Fruit fly (Drosophila melanogaster) whole organism, embryonic: ENCODE measurements around the gene Eig71Eg.

Experiments used
- Adf1 ChIP-seq: fragments of 200-800 bp; sonication (Bioruptor generic); IDR thresholded peaks from 2 replicates; pipeline ENCODE4 v1.3.6; 2022; ENCODE audit warnings: missing biosample characterization, missing genetic modification characterization
- Awh ChIP-seq: fragments of 200-800 bp; sonication (Bioruptor generic); IDR thresholded peaks from 2 replicates; pipeline ENCODE4, ENCODE4 v1.3.6; 2022; ENCODE audit warnings: missing biosample characterization, missing genetic modification characterization
- CG11085 ChIP-seq: fragments of 200-800 bp; sonication (Bioruptor generic); IDR thresholded peaks from 2 replicates; pipeline ENCODE4 v1.3.6; 2022; ENCODE audit warnings: missing biosample characterization, missing genetic modification characterization
- CG12104 ChIP-seq: fragments of 200-800 bp; sonication (Bioruptor generic); optimal IDR thresholded peaks from 3 replicates; lab custom pipeline; 2016; ENCODE audit warnings: missing biosample characterization, missing genetic modification characterization
- CG12769 ChIP-seq: fragments of 200-800 bp; sonication (Bioruptor generic); optimal IDR thresholded peaks from 2 replicates; lab custom pipeline; 2019; ENCODE audit warnings: missing biosample characterization, mild to moderate bottlenecking, missing genetic modification characterization, moderate library complexity
- CG1603 ChIP-seq: fragments of 200-800 bp; sonication (Bioruptor generic); optimal IDR thresholded peaks from 2 replicates; lab custom pipeline; 2019; ENCODE audit warnings: missing biosample characterization, mild to moderate bottlenecking, missing genetic modification characterization, moderate library complexity
- CG16779 ChIP-seq: fragments of 200-800 bp; sonication (Bioruptor generic); IDR thresholded peaks from 2 replicates; pipeline ENCODE4 v1.3.6; 2022; ENCODE audit warnings: missing biosample characterization, missing genetic modification characterization
- CG1792 ChIP-seq: fragments of 200-800 bp; sonication (Bioruptor generic); optimal IDR thresholded peaks from 2 replicates; lab custom pipeline; 2016; ENCODE audit warnings: missing biosample characterization, missing genetic modification characterization
- CG18599 ChIP-seq: fragments of 200-800 bp; sonication (Bioruptor generic); optimal IDR thresholded peaks from 3 replicates; lab custom pipeline; 2017; ENCODE audit warnings: missing biosample characterization, missing genetic modification characterization, mild to moderate bottlenecking, moderate library complexity, missing genetic modification reagents
- CG2129 ChIP-seq: fragments of 200-800 bp; sonication (Bioruptor generic); IDR thresholded peaks from 2 replicates; pipeline ENCODE4 v1.3.6; 2022; ENCODE audit warnings: missing biosample characterization, missing genetic modification characterization; ENCODE audit not compliant: partially characterized antibody
- CG2202 ChIP-seq: fragments of 200-800 bp; sonication (Bioruptor generic); optimal IDR thresholded peaks from 2 replicates; lab custom pipeline; 2018; ENCODE audit warnings: missing biosample characterization, mild to moderate bottlenecking, missing genetic modification characterization
- CG30431 ChIP-seq: fragments of 200-800 bp; sonication (Bioruptor generic); optimal IDR thresholded peaks from 2 replicates; lab custom pipeline; 2017; ENCODE audit warnings: missing biosample characterization, missing genetic modification characterization
- CG6254 ChIP-seq: fragments of 200-800 bp; sonication (Bioruptor generic); optimal IDR thresholded peaks from 3 replicates; lab custom pipeline; 2017; ENCODE audit warnings: mild to moderate bottlenecking, missing biosample characterization, missing genetic modification reagents, missing genetic modification characterization
- CG6765 ChIP-seq: fragments of 200-800 bp; sonication (Bioruptor generic); optimal IDR thresholded peaks from 3 replicates; lab custom pipeline; 2017; ENCODE audit warnings: missing biosample characterization, mild to moderate bottlenecking, missing genetic modification characterization
- CG7745 ChIP-seq: fragments of 200-800 bp; sonication (Bioruptor generic); optimal IDR thresholded peaks from 2 replicates; lab custom pipeline; 2018; ENCODE audit warnings: missing biosample characterization, mild to moderate bottlenecking, missing genetic modification characterization, moderate library complexity
- Chrac-16 ChIP-seq: fragments of 200-800 bp; sonication (Bioruptor generic); optimal IDR thresholded peaks from 3 replicates; lab custom pipeline; 2016; ENCODE audit warnings: missing biosample characterization, missing genetic modification characterization
- CrebB ChIP-seq: fragments of 200-800 bp; sonication (Bioruptor generic); optimal IDR thresholded peaks from 3 replicates; lab custom pipeline; 2018; ENCODE audit warnings: missing biosample characterization, mild to moderate bottlenecking, missing genetic modification characterization
- Eip74EF ChIP-seq, 2 experiments: fragments of 200-800 bp in 1 of 2; fragments of >200 bp in 1 of 2; sonication (Bioruptor generic) in 1 of 2; optimal IDR thresholded peaks; 2 replicates each; lab custom pipeline; 2017 to 2019; ENCODE audit warnings: missing biosample characterization in 2 of 2, missing genetic modification characterization in 2 of 2, mild to moderate bottlenecking in 1 of 2, moderate library complexity in 1 of 2
- GATAe ChIP-seq: fragments of 200-800 bp; sonication (Bioruptor generic); conservative IDR thresholded peaks from 2 replicates; pipeline ENCODE4 v1.3.6; 2022; ENCODE audit warnings: missing biosample characterization, missing genetic modification characterization
- Hsf ChIP-seq: fragments of 200-800 bp; sonication (Bioruptor generic); optimal IDR thresholded peaks from 3 replicates; lab custom pipeline; 2016; ENCODE audit warnings: missing biosample characterization, missing genetic modification characterization
- Lpt ChIP-seq: fragments of >200 bp; optimal IDR thresholded peaks from 2 replicates; lab custom pipeline; 2018; ENCODE audit warnings: missing biosample characterization, missing genetic modification characterization
- Rx ChIP-seq: fragments of 200-800 bp; sonication (Bioruptor generic); IDR thresholded peaks from 2 replicates; pipeline ENCODE4 v1.3.6; 2022; ENCODE audit warnings: missing biosample characterization, missing genetic modification characterization
- aop ChIP-seq: fragments of 200-800 bp; sonication (Bioruptor generic); IDR thresholded peaks from 2 replicates; pipeline ENCODE4 v1.3.6; 2022; ENCODE audit warnings: missing biosample characterization, missing genetic modification characterization
- bcd ChIP-seq: fragments of 200-800 bp; sonication (Bioruptor generic); optimal IDR thresholded peaks from 2 replicates; lab custom pipeline; 2017; ENCODE audit warnings: missing biosample characterization, mild to moderate bottlenecking, missing genetic modification characterization
- cas ChIP-seq: fragments of 200-800 bp; sonication (Bioruptor generic); IDR thresholded peaks from 2 replicates; pipeline ENCODE4 v1.3.6; 2022; ENCODE audit warnings: missing biosample characterization, missing genetic modification characterization
- chm ChIP-seq: fragments of 200-800 bp; sonication (Bioruptor generic); IDR thresholded peaks from 2 replicates; pipeline ENCODE4 v1.3.6; 2022; ENCODE audit warnings: missing biosample characterization, missing genetic modification characterization
- crol ChIP-seq: fragments of 200-800 bp; sonication (Bioruptor generic); IDR thresholded peaks from 2 replicates; pipeline ENCODE4 v1.3.6; 2022; ENCODE audit warnings: missing biosample characterization, missing genetic modification characterization
- disco-r ChIP-seq: fragments of 200-800 bp; sonication (Bioruptor generic); optimal IDR thresholded peaks from 2 replicates; lab custom pipeline; 2016; ENCODE audit warnings: missing biosample characterization, missing genetic modification characterization
- grn ChIP-seq: fragments of 200-800 bp; sonication (Bioruptor generic); optimal IDR thresholded peaks from 3 replicates; lab custom pipeline; 2017; ENCODE audit warnings: missing biosample characterization, missing genetic modification characterization
- hbn ChIP-seq: fragments of 200-800 bp; sonication (Bioruptor generic); IDR thresholded peaks from 2 replicates; pipeline ENCODE4 v1.3.6; 2022; ENCODE audit warnings: missing biosample characterization, missing genetic modification characterization; ENCODE audit not compliant: partially characterized antibody
- jing ChIP-seq: fragments of 200-800 bp; sonication (Bioruptor generic); optimal IDR thresholded peaks from 2 replicates; lab custom pipeline; 2018; ENCODE audit warnings: missing biosample characterization, mild to moderate bottlenecking, missing genetic modification characterization
- ken ChIP-seq: fragments of 200-800 bp; sonication (Bioruptor generic); IDR thresholded peaks from 3 replicates; pipeline ENCODE4 v1.3.6; 2022; ENCODE audit warnings: missing biosample characterization, missing genetic modification characterization
- kni ChIP-seq: fragments of 200-800 bp; sonication (Bioruptor generic); optimal IDR thresholded peaks from 3 replicates; lab custom pipeline; 2017; ENCODE audit warnings: mild to moderate bottlenecking, missing biosample characterization, missing genetic modification reagents, missing genetic modification characterization
- nerfin-2 ChIP-seq: fragments of 200-800 bp; sonication (Bioruptor generic); IDR thresholded peaks from 2 replicates; pipeline ENCODE4 v1.3.6; 2022; ENCODE audit warnings: missing biosample characterization, missing genetic modification characterization; ENCODE audit not compliant: partially characterized antibody
- nmo ChIP-seq: fragments of 200-800 bp; sonication (Bioruptor generic); optimal IDR thresholded peaks from 2 replicates; lab custom pipeline; 2018; ENCODE audit warnings: missing biosample characterization, mild to moderate bottlenecking, missing genetic modification characterization, moderate library complexity
- pan ChIP-seq, 4 experiments: fragments of >200 bp in 3 of 4; fragments of 200-800 bp in 1 of 4; sonication (Bioruptor generic) in 1 of 4; optimal IDR thresholded peaks in 3 of 4; IDR thresholded peaks in 1 of 4; 2 replicates each; pipeline versions ENCODE4 v1.3.6 to Lab custom; 2017 to 2022; ENCODE audit warnings: missing biosample characterization in 2 of 4, missing genetic modification characterization in 2 of 4, mixed read lengths in 1 of 4
- pb ChIP-seq: fragments of 200-800 bp; sonication (Bioruptor generic); optimal IDR thresholded peaks from 3 replicates; lab custom pipeline; 2016; ENCODE audit warnings: missing biosample characterization, missing genetic modification characterization
- prd ChIP-seq, 3 experiments: fragments of >200 bp in 2 of 3; fragments of 200-800 bp in 1 of 3; sonication (Bioruptor generic) in 1 of 3; optimal IDR thresholded peaks in 2 of 3; IDR thresholded peaks in 1 of 3; 2 replicates in 2 of 3; 3 replicates in 1 of 3; pipeline versions ENCODE4 v1.3.6 to Lab custom; 2017 to 2022; ENCODE audit warnings: missing biosample characterization in 1 of 3, missing genetic modification characterization in 1 of 3
- sob ChIP-seq: fragments of 200-800 bp; sonication (Bioruptor generic); IDR thresholded peaks from 2 replicates; pipeline ENCODE4 v1.3.6; 2022; ENCODE audit warnings: missing biosample characterization, missing genetic modification characterization
- stc ChIP-seq: fragments of 200-800 bp; sonication (Bioruptor generic); IDR thresholded peaks from 2 replicates; pipeline ENCODE4 v1.3.6; 2022; ENCODE audit warnings: missing biosample characterization, missing genetic modification characterization
- tll ChIP-seq, 2 experiments: fragments of 200-800 bp in 1 of 2; fragments of >200 bp in 1 of 2; sonication (Bioruptor generic) in 1 of 2; optimal IDR thresholded peaks; 2 replicates each; lab custom pipeline; 2017 to 2019; ENCODE audit warnings: missing biosample characterization in 2 of 2, missing genetic modification characterization in 2 of 2, mild to moderate bottlenecking in 1 of 2, moderate library complexity in 1 of 2
- tna ChIP-seq: fragments of 200-800 bp; sonication (Bioruptor generic); IDR thresholded peaks from 2 replicates; pipeline ENCODE4 v1.3.6; 2022; ENCODE audit warnings: missing biosample characterization, missing genetic modification characterization; ENCODE audit not compliant: partially characterized antibody
- trh ChIP-seq: fragments of 200-800 bp; sonication (Bioruptor generic); optimal IDR thresholded peaks from 2 replicates; lab custom pipeline; 2016; ENCODE audit warnings: missing biosample characterization, missing genetic modification characterization
- twi ChIP-seq: fragments of 200-800 bp; optimal IDR thresholded peaks from 2 replicates; lab custom pipeline; 2019; ENCODE audit warnings: missing biosample characterization, mild to moderate bottlenecking, missing genetic modification characterization, moderate library complexity
- usp ChIP-seq: fragments of >200 bp; optimal IDR thresholded peaks from 2 replicates; lab custom pipeline; 2017; ENCODE audit warnings: missing biosample characterization, missing genetic modification characterization
- vnd ChIP-seq: fragments of 200-800 bp; sonication (Bioruptor generic); IDR thresholded peaks from 3 replicates; pipeline ENCODE4 v1.3.6; 2022; ENCODE audit warnings: missing biosample characterization, missing genetic modification characterization; ENCODE audit not compliant: partially characterized antibody
- vvl ChIP-seq: fragments of 200-800 bp; sonication (Bioruptor generic); IDR thresholded peaks from 2 replicates; pipeline ENCODE4 v1.3.6; 2022; ENCODE audit warnings: missing biosample characterization, missing genetic modification characterization
- zfh2 ChIP-seq: fragments of 200-800 bp; sonication (Bioruptor generic); optimal IDR thresholded peaks from 2 replicates; lab custom pipeline; 2016; ENCODE audit warnings: missing biosample characterization, missing genetic modification characterization

Eig71Eg gene

DNA sequence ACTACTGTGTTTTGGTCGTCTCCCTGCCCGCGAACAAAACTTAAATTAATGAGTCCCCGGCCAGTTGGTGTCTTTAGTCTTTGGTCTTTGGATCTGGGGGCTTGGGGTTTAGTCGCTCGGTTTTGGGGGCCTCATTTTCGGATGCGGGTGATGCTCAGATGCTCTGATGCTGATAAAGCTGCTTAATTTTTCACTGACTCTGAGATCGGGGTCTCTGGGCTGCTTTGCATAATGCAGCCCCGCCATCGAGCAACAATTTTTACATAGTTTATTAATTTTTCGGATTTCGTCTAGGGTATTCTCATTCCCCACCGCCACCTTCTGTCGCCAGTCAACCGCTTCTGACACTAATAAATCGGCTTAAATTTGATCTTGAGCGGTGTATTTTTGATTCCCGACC lies 44.8 kb downstream of the Eig71Eg start (continued):
- TF ChIP-seq jing (no peak), kni (GFP tag; lab: Kevin White, UChicago) (peak; percentile 18), tna (GFP tag; lab: Robert Waterston, UW) (no peak), vvl (GFP tag; lab: Robert Waterston, UW) (peak; percentile 66), CG30431 (no peak), pan (optimal IDR thresholded peaks at IDR 0.05; lab: Kevin White, UChicago) (no peak), pan (GFP tag; optimal IDR thresholded peaks at IDR 0.05 in 1 of 2, IDR thresholded peaks at IDR 0.05 in 1 of 2) (no peak), CG6254 (GFP tag; lab: Kevin White, UChicago) (no peak), ken (GFP tag; lab: Robert Waterston, UW) (no peak), CG7745 (tag; lab: Kevin White, UChicago) (peak; percentile 86), nerfin-2 (GFP tag; lab: Robert Waterston, UW) (no peak), CG2202 (tag; lab: Kevin White, UChicago) (no peak), usp (GFP tag; lab: Kevin White, UChicago) (no peak), crol (GFP tag; lab: Robert Waterston, UW) (peak; percentile 28; the same call in 1 of the 2 replicates), Awh (GFP tag; lab: Robert Waterston, UW) (peak; percentile 60; the same call in 1 of the 2 replicates), grn (GFP tag; lab: Kevin White, UChicago) (no peak), trh (GFP tag; lab: Kevin White, UChicago) (no peak), pb (GFP tag; lab: Kevin White, UChicago) (no peak), prd (optimal IDR thresholded peaks at IDR 0.05; lab: Kevin White, UChicago) (no peak), prd (GFP tag; IDR thresholded peaks at IDR 0.05; lab: Robert Waterston, UW) (no peak), GATAe (GFP tag; lab: Robert Waterston, UW) (no peak), Rx (GFP tag; lab: Robert Waterston, UW) (no peak), Eip74EF (GFP tag; optimal IDR thresholded peaks at IDR 0.05; lab: Kevin White, UChicago) (no peak), disco-r (GFP tag; lab: Kevin White, UChicago) (no peak), Hsf (GFP tag; lab: Kevin White, UChicago) (no peak), bcd (no peak)

DNA sequence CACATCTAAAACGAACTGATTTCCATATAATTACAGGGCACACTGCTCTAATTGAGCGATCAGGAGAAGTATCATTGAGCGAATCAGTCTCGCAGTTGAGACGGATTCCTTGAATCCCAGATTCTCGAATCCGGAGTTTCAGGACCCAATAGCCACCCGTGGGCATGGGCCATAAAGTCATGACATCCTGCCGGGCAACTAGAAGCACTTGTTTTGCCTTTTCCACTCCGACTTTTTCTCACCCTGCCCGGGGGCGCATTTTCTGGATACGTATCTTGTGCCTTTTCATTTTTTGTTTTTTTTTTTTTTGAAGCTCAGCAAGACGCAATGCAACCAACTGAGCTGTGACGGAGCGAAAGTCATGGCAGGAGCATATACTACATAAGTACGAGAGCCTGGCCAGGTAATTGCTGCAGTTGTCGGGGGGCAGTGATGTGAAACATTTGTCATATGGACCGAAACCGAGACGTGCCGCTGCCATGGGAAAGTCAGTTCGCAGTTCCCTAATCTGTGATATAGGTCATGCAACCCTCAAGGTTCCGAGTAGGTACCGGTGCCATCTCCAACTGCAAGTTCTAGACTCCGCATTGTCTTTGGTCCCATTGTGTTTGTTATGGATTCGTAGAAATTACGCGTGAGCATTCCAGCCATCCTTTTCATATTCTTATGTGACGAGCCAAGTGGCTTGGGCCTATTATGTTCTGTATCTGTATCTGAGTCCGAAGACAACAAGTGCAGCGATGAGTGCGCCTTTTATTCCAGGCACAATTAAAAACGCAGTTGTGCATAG lies 46.1 kb downstream of the Eig71Eg start:
- no peak for TF ChIP-seq vnd (GFP tag; lab: Robert Waterston, UW)
- peak in 1 of 2 experiments; percentile 46 for TF ChIP-seq tll (GFP tag; optimal IDR thresholded peaks at IDR 0.05; lab: Kevin White, UChicago)
- no peak for TF ChIP-seq CG18599 (GFP tag; lab: Kevin White, UChicago)
- TF ChIP-seq Chrac-16 (GFP tag; lab: Kevin White, UChicago) = no peak
- TF ChIP-seq Lpt (GFP tag; lab: Kevin White, UChicago) = no peak
- no peak for TF ChIP-seq CG12769 (tag; lab: Kevin White, UChicago)
- TF ChIP-seq zfh2 (GFP tag; lab: Kevin White, UChicago) = no peak
- TF ChIP-seq CrebB (tag; lab: Kevin White, UChicago) = no peak
- TF ChIP-seq CG1603 (tag; lab: Kevin White, UChicago) = no peak
- TF ChIP-seq aop = no peak
- TF ChIP-seq CG12104 (GFP tag; lab: Kevin White, UChicago) = no peak
- TF ChIP-seq stc (GFP tag; lab: Robert Waterston, UW) = no peak
- no peak for TF ChIP-seq CG11085 (GFP tag; lab: Robert Waterston, UW)
- TF ChIP-seq CG1792 (GFP tag; lab: Kevin White, UChicago) = no peak
- TF ChIP-seq Adf1 (GFP tag; lab: Robert Waterston, UW) = no peak
- TF ChIP-seq twi (tag; lab: Kevin White, UChicago) = peak; percentile 80
- no peak for TF ChIP-seq CG2129 (GFP tag; lab: Robert Waterston, UW)
- no peak for TF ChIP-seq nmo (GFP tag; lab: Kevin White, UChicago)
- TF ChIP-seq chm (GFP tag; lab: Robert Waterston, UW) = no peak
- no peak for TF ChIP-seq sob
- TF ChIP-seq CG6765 (GFP tag; lab: Kevin White, UChicago) = no peak
- TF ChIP-seq cas = no peak
- no peak for TF ChIP-seq CG16779
- no peak for TF ChIP-seq hbn (GFP tag; lab: Robert Waterston, UW)
- no peak for TF ChIP-seq kni (GFP tag; lab: Kevin White, UChicago)
